Worm (Caenorhabditis elegans) whole organism, L4 larva: ENCODE measurements around the gene Y49F6B.2.

Experiments
- F26F4.8 ChIP-seq: fragments of 200-800 bp; sonication (Bioruptor generic); conservative IDR thresholded peaks from 2 replicates; pipeline ENCODE4 v1.3.6; 2022; ENCODE audit warnings: missing genetic modification characterization, missing compliant biosample characterization
- F37D6.2 ChIP-seq: sonication (generic microtip); optimal IDR thresholded peaks from 2 replicates; lab custom pipeline; 2016; ENCODE audit warnings: mild to moderate bottlenecking, missing genetic modification characterization, missing compliant biosample characterization
- F44E2.7 ChIP-seq: fragments of 200-800 bp; sonication (Bioruptor generic); IDR thresholded peaks from 2 replicates; pipeline ENCODE4 v2.1.2; 2022; ENCODE audit warnings: missing genetic modification characterization, missing compliant biosample characterization
- F49E8.2 ChIP-seq: sonication (generic microtip); optimal IDR thresholded peaks from 2 replicates; lab custom pipeline; 2016; ENCODE audit warnings: missing compliant biosample characterization, mild to moderate bottlenecking, missing genetic modification characterization, borderline replicate concordance
- R02D3.7 ChIP-seq: fragments of 150-350 bp; sonication (generic microtip); optimal IDR thresholded peaks from 3 replicates; lab custom pipeline; 2014; ENCODE audit warnings: missing biosample characterization, missing genetic modification characterization
- Y105C5A.15 ChIP-seq: fragments of 200-800 bp; sonication (Bioruptor generic); IDR thresholded peaks from 2 replicates; pipeline ENCODE4 v1.3.6; 2022; ENCODE audit warnings: missing genetic modification characterization, missing compliant biosample characterization
- Y48G9A.11 ChIP-seq: fragments of 200-800 bp; sonication (Bioruptor generic); IDR thresholded peaks from 2 replicates; pipeline ENCODE4 v1.3.6; 2022; ENCODE audit warnings: missing genetic modification reagents, missing genetic modification characterization, missing compliant biosample characterization
- Y5F2A.4 ChIP-seq: fragments of 200-800 bp; sonication (Bioruptor generic); optimal IDR thresholded peaks from 2 replicates; lab custom pipeline; 2018; ENCODE audit warnings: mild to moderate bottlenecking, missing genetic modification characterization, missing compliant biosample characterization
- Y75B8A.6 ChIP-seq: fragments of 200-800 bp; sonication (Bioruptor generic); IDR thresholded peaks from 2 replicates; pipeline ENCODE4 v1.3.6; 2022; ENCODE audit warnings: missing genetic modification reagents, missing genetic modification characterization, missing compliant biosample characterization
- ZK337.2 ChIP-seq: fragments of 200-800 bp; sonication (Bioruptor generic); IDR thresholded peaks from 2 replicates; pipeline ENCODE4 v1.3.6; 2022; ENCODE audit warnings: missing genetic modification reagents, missing genetic modification characterization, missing compliant biosample characterization
- attf-4 ChIP-seq: sonication (generic microtip); optimal IDR thresholded peaks from 3 replicates; lab custom pipeline; 2017; ENCODE audit warnings: missing biosample characterization, missing genetic modification characterization
- ceh-20 ChIP-seq: fragments of 200-800 bp; sonication (Bioruptor generic); IDR thresholded peaks from 2 replicates; pipeline ENCODE4 v1.3.6; 2022; ENCODE audit warnings: missing genetic modification reagents, missing genetic modification characterization, missing compliant biosample characterization
- ceh-32 ChIP-seq: sonication (generic microtip); optimal IDR thresholded peaks from 2 replicates; lab custom pipeline; 2016; ENCODE audit warnings: mild to moderate bottlenecking, missing genetic modification characterization, missing compliant biosample characterization; ENCODE audit not compliant: poor library complexity
- ces-1 ChIP-seq: fragments of 150-350 bp; sonication (generic microtip); optimal IDR thresholded peaks from 4 replicates; lab custom pipeline; 2014; ENCODE audit warnings: missing biosample characterization, missing genetic modification reagents, missing genetic modification characterization
- ctbp-1 ChIP-seq: fragments of 200-800 bp; sonication (Bioruptor generic); IDR thresholded peaks from 2 replicates; pipeline ENCODE4 v1.3.6; 2022; ENCODE audit warnings: missing genetic modification reagents, missing genetic modification characterization, missing compliant biosample characterization
- daf-8 ChIP-seq: fragments of 200-800 bp; sonication (Bioruptor generic); IDR thresholded peaks from 2 replicates; pipeline ENCODE4 v1.3.6; 2022; ENCODE audit warnings: missing genetic modification characterization, missing compliant biosample characterization
- dmd-6 ChIP-seq: fragments of 200-800 bp; sonication (Bioruptor generic); IDR thresholded peaks from 2 replicates; pipeline ENCODE4 v1.3.6; 2022; ENCODE audit warnings: missing genetic modification reagents, missing genetic modification characterization, missing compliant biosample characterization
- dmd-8 ChIP-seq: fragments of 200-800 bp; sonication (Bioruptor generic); IDR thresholded peaks from 2 replicates; pipeline ENCODE4 v1.3.6; 2022; ENCODE audit warnings: missing genetic modification characterization, missing compliant biosample characterization
- dve-1 ChIP-seq: sonication (generic microtip); optimal IDR thresholded peaks from 2 replicates; lab custom pipeline; 2017; ENCODE audit warnings: antibody characterized with exemption, mild to moderate bottlenecking, missing genetic modification characterization, missing compliant biosample characterization; ENCODE audit not compliant: insufficient read depth
- egl-43 ChIP-seq: fragments of 200-800 bp; sonication (Bioruptor generic); IDR thresholded peaks from 2 replicates; pipeline ENCODE4 v1.3.6; 2022; ENCODE audit warnings: missing genetic modification reagents, missing genetic modification characterization, missing compliant biosample characterization
- fos-1 ChIP-seq: fragments of 150-350 bp; optimal IDR thresholded peaks from 2 replicates; lab custom pipeline; 2014; ENCODE audit warnings: missing biosample characterization, missing genetic modification characterization
- hif-1 ChIP-seq, 2 experiments: sonication (generic microtip); optimal IDR thresholded peaks; 2 replicates each; lab custom pipeline; 2016 to 2017; ENCODE audit warnings: missing compliant biosample characterization in 2 of 2, missing genetic modification characterization in 2 of 2, missing genetic modification reagents in 2 of 2, missing genotype in 2 of 2, mild to moderate bottlenecking in 1 of 2
- lim-7 ChIP-seq: fragments of 200-800 bp; sonication (Bioruptor generic); IDR thresholded peaks from 2 replicates; pipeline ENCODE4 v1.3.6; 2022; ENCODE audit warnings: missing genetic modification characterization, missing compliant biosample characterization
- lin-13 ChIP-seq: fragments of 150-350 bp; optimal IDR thresholded peaks from 2 replicates; lab custom pipeline; 2014; ENCODE audit warnings: missing biosample characterization, missing genetic modification reagents, missing genetic modification characterization
- lin-29 ChIP-seq: fragments of 200-800 bp; sonication (Bioruptor generic); IDR thresholded peaks from 2 replicates; pipeline ENCODE4 v1.3.6; 2022; ENCODE audit warnings: missing genetic modification reagents, missing genetic modification characterization, missing compliant biosample characterization
- lin-38 ChIP-seq: fragments of 200-800 bp; sonication (Bioruptor generic); IDR thresholded peaks from 2 replicates; pipeline ENCODE4 v1.3.6; 2022; ENCODE audit warnings: missing genetic modification reagents, missing genetic modification characterization, missing compliant biosample characterization
- lin-39 ChIP-seq: fragments of 150-350 bp; optimal IDR thresholded peaks from 2 replicates; lab custom pipeline; 2014; ENCODE audit warnings: missing biosample characterization, missing genetic modification reagents, missing genetic modification characterization
- lir-3 ChIP-seq: sonication (generic microtip); optimal IDR thresholded peaks from 2 replicates; lab custom pipeline; 2016; ENCODE audit warnings: mild to moderate bottlenecking, missing genetic modification characterization, missing compliant biosample characterization
- lsy-2 ChIP-seq, 2 experiments: fragments of 150-350 bp in 1 of 2; sonication (generic microtip) in 1 of 2; optimal IDR thresholded peaks; 2 replicates each; lab custom pipeline; 2014 to 2017; ENCODE audit warnings: missing biosample characterization in 2 of 2, missing genetic modification characterization in 2 of 2
- madf-9 ChIP-seq: fragments of 200-800 bp; sonication (Bioruptor generic); conservative IDR thresholded peaks from 2 replicates; pipeline ENCODE4 v1.3.6; 2022; ENCODE audit warnings: missing genetic modification reagents, missing genetic modification characterization, missing compliant biosample characterization
- mxl-2 ChIP-seq: fragments of 200-800 bp; sonication (Bioruptor generic); conservative IDR thresholded peaks from 2 replicates; pipeline ENCODE4 v1.3.6; 2022; ENCODE audit warnings: missing genetic modification reagents, missing genetic modification characterization, missing compliant biosample characterization
- mxl-3 ChIP-seq: fragments of 200-800 bp; sonication (Bioruptor generic); optimal IDR thresholded peaks from 2 replicates; lab custom pipeline; 2018; ENCODE audit warnings: mild to moderate bottlenecking, missing genetic modification characterization, missing compliant biosample characterization
- nhr-11 ChIP-seq: fragments of 150-350 bp; optimal IDR thresholded peaks from 2 replicates; lab custom pipeline; 2014; ENCODE audit warnings: missing biosample characterization, missing genetic modification characterization
- nhr-111 ChIP-seq: fragments of 200-800 bp; sonication (Bioruptor generic); optimal IDR thresholded peaks from 2 replicates; lab custom pipeline; 2018; ENCODE audit warnings: mild to moderate bottlenecking, missing genetic modification characterization, missing compliant biosample characterization
- nhr-28 ChIP-seq: fragments of 150-350 bp; optimal IDR thresholded peaks from 2 replicates; lab custom pipeline; 2014; ENCODE audit warnings: missing biosample characterization, missing genetic modification characterization
- nhr-48 ChIP-seq: sonication (generic microtip); optimal IDR thresholded peaks from 2 replicates; lab custom pipeline; 2016; ENCODE audit warnings: mild to moderate bottlenecking, missing genetic modification characterization, missing compliant biosample characterization
- nhr-6 ChIP-seq: fragments of 150-350 bp; optimal IDR thresholded peaks from 2 replicates; lab custom pipeline; 2014; ENCODE audit warnings: missing biosample characterization, missing genetic modification characterization
- nhr-77 ChIP-seq: fragments of 150-350 bp; optimal IDR thresholded peaks from 2 replicates; lab custom pipeline; 2014; ENCODE audit warnings: missing biosample characterization, missing genetic modification characterization
- pha-4 ChIP-seq, 2 experiments: fragments of 150-350 bp in 1 of 2; fragments of 200-800 bp in 1 of 2; sonication (Bioruptor generic) in 1 of 2; IDR thresholded peaks in 1 of 2; optimal IDR thresholded peaks in 1 of 2; 2 replicates each; pipeline versions ENCODE4 v1.3.6 to Lab custom; 2014 to 2022; ENCODE audit warnings: missing genetic modification characterization in 2 of 2, missing genetic modification reagents in 2 of 2, missing biosample characterization in 1 of 2, missing compliant biosample characterization in 1 of 2
- pqm-1 ChIP-seq: sonication (generic microtip); optimal IDR thresholded peaks from 2 replicates; lab custom pipeline; 2017; ENCODE audit warnings: missing biosample characterization, missing genetic modification characterization
- sdz-12 ChIP-seq: fragments of 200-800 bp; sonication (Bioruptor generic); optimal IDR thresholded peaks from 2 replicates; lab custom pipeline; 2018; ENCODE audit warnings: mild to moderate bottlenecking, missing genetic modification characterization, missing compliant biosample characterization
- skn-1 ChIP-seq: fragments of 150-350 bp; optimal IDR thresholded peaks from 2 replicates; lab custom pipeline; 2014; ENCODE audit warnings: missing biosample characterization, missing genetic modification characterization
- tag-97 ChIP-seq: fragments of 200-800 bp; sonication (Bioruptor generic); IDR thresholded peaks from 2 replicates; pipeline ENCODE4 v1.3.6; 2022; ENCODE audit warnings: missing genetic modification characterization, missing compliant biosample characterization
- vab-7 ChIP-seq: fragments of 200-800 bp; sonication (Bioruptor generic); IDR thresholded peaks from 2 replicates; pipeline ENCODE4 v1.3.6; 2022; ENCODE audit warnings: missing genetic modification reagents, missing genetic modification characterization, missing compliant biosample characterization
- zag-1 ChIP-seq: fragments of 150-350 bp; optimal IDR thresholded peaks from 2 replicates; lab custom pipeline; 2014; ENCODE audit warnings: missing biosample characterization, missing genetic modification characterization
- zfp-3 ChIP-seq: fragments of 200-800 bp; sonication (Bioruptor generic); conservative IDR thresholded peaks from 2 replicates; pipeline ENCODE4 v1.3.6; 2022; ENCODE audit warnings: missing genetic modification reagents, missing genetic modification characterization, missing compliant biosample characterization
- zip-11 ChIP-seq: fragments of 200-800 bp; sonication (Bioruptor generic); IDR thresholded peaks from 2 replicates; pipeline ENCODE4 v1.3.6; 2022; ENCODE audit warnings: missing genetic modification characterization, missing compliant biosample characterization
- ztf-7 ChIP-seq: fragments of 150-350 bp; optimal IDR thresholded peaks from 2 replicates; lab custom pipeline; 2014; ENCODE audit warnings: missing biosample characterization, missing genetic modification characterization

The Y49F6B.2 gene

ce11 chrII:3520988-3521850 is 18.5 kb downstream of the Y49F6B.2 start, which contains the start of gene W09G10.9:
Gene W09G10.9 (plus strand): TSS chrII:3521800.
- peak; percentile 61 for TF ChIP-seq nhr-77
- no peak for TF ChIP-seq pqm-1 (tag; lab: Kevin White, UChicago)
- TF ChIP-seq egl-43 (GFP tag; lab: Robert Waterston, UW): peak; percentile 89
- no peak for TF ChIP-seq fos-1 (tag; lab: Kevin White, UChicago)
- TF ChIP-seq ctbp-1: peak; percentile 75
- peak; percentile 74; the same call in 1 of the 2 replicates for TF ChIP-seq ZK337.2 (GFP tag; lab: Robert Waterston, UW)
- peak; percentile 95 for TF ChIP-seq lin-38 (GFP tag; lab: Robert Waterston, UW)
- TF ChIP-seq ztf-7: no peak
- TF ChIP-seq F26F4.8 (GFP tag; lab: Robert Waterston, UW): 0 out of 2 replicates have a peak, but pooled peaks have one; percentile 23
- TF ChIP-seq ces-1 (GFP tag; lab: Kevin White, UChicago): no peak
- TF ChIP-seq lin-39 (tag; lab: Kevin White, UChicago): no peak
- no peak for TF ChIP-seq nhr-6 (tag; lab: Kevin White, UChicago)
- no peak for TF ChIP-seq attf-4 (tag; lab: Kevin White, UChicago)
- TF ChIP-seq R02D3.7: no peak
- peak; percentile 24 for TF ChIP-seq nhr-11
- TF ChIP-seq Y75B8A.6 (GFP tag; lab: Robert Waterston, UW): 0 out of 2 replicates have a peak, but pooled peaks have one; percentile 48
- TF ChIP-seq F44E2.7 (GFP tag; lab: Robert Waterston, UW): 0 out of 2 replicates have a peak, but pooled peaks have one; percentile 37
- TF ChIP-seq Y105C5A.15 (GFP tag; lab: Robert Waterston, UW): no peak
- no peak for TF ChIP-seq zfp-3 (GFP tag; lab: Robert Waterston, UW)
- TF ChIP-seq mxl-3 (GFP tag; lab: Kevin White, UChicago): peak; percentile 15
- TF ChIP-seq Y48G9A.11 (GFP tag; lab: Robert Waterston, UW): peak; percentile 84
- TF ChIP-seq sdz-12: peak; percentile 14
- TF ChIP-seq nhr-111: peak; percentile 36
- TF ChIP-seq Y5F2A.4 (GFP tag; lab: Kevin White, UChicago): no peak
- 0 out of 2 replicates have a peak, but pooled peaks have one; percentile 74 for TF ChIP-seq ceh-20 (GFP tag; lab: Robert Waterston, UW)
- TF ChIP-seq dmd-8 (GFP tag; lab: Robert Waterston, UW): peak; percentile 87
- no peak; the same call in 1 of the 2 replicates for TF ChIP-seq mxl-2 (GFP tag; lab: Robert Waterston, UW)
- peak; percentile 86 for TF ChIP-seq lim-7 (GFP tag; lab: Robert Waterston, UW)
- TF ChIP-seq lsy-2 (tag; optimal IDR thresholded peaks at IDR 0.05; lab: Kevin White, UChicago): peak; percentile 51 to 74
- TF ChIP-seq lir-3 (tag; lab: Kevin White, UChicago): no peak
- peak; percentile 82 for TF ChIP-seq dmd-6 (GFP tag; lab: Robert Waterston, UW)
- TF ChIP-seq dve-1 (tag; lab: Kevin White, UChicago): peak; percentile 25
- TF ChIP-seq ceh-32 (tag; lab: Kevin White, UChicago): no peak
- TF ChIP-seq tag-97: 0 out of 2 replicates have a peak, but pooled peaks have one; percentile 77
- no peak; the same call in 1 of the 2 replicates for TF ChIP-seq lin-29 (GFP tag; lab: Robert Waterston, UW)
- no peak for TF ChIP-seq zag-1 (tag; lab: Kevin White, UChicago)
- peak; percentile 75 for TF ChIP-seq vab-7 (GFP tag; lab: Robert Waterston, UW)
- peak; percentile 90 for TF ChIP-seq pha-4 (GFP tag; IDR thresholded peaks at IDR 0.05; lab: Robert Waterston, UW)
- no peak for TF ChIP-seq pha-4 (tag; optimal IDR thresholded peaks at IDR 0.05; lab: Kevin White, UChicago)
- TF ChIP-seq lin-13: peak; percentile 80
- TF ChIP-seq hif-1 (tag; optimal IDR thresholded peaks at IDR 0.05; lab: Kevin White, UChicago): peak in 1 of 2 experiments; percentile 25
- TF ChIP-seq nhr-28 (tag; lab: Kevin White, UChicago): peak; percentile 27
- TF ChIP-seq daf-8 (GFP tag; lab: Robert Waterston, UW): 0 out of 2 replicates have a peak, but pooled peaks have one; percentile 47
- 0 out of 2 replicates have a peak, but pooled peaks have one; percentile 51 for TF ChIP-seq zip-11 (GFP tag; lab: Robert Waterston, UW)
- no peak for TF ChIP-seq F49E8.2 (tag; lab: Kevin White, UChicago)
- TF ChIP-seq nhr-48: no peak
- peak; percentile 90 for TF ChIP-seq madf-9 (GFP tag; lab: Robert Waterston, UW)
- no peak for TF ChIP-seq skn-1 (tag; lab: Kevin White, UChicago)
- no peak for TF ChIP-seq F37D6.2 (tag; lab: Kevin White, UChicago)
